Worm (Caenorhabditis elegans) whole organism, L4 larva: Measurements from ENCODE around the gene C50B8.5.

Experiments used
- D1046.2 ChIP-seq: fragments of 200-800 bp; sonication (Bioruptor generic); IDR thresholded peaks from 2 replicates; pipeline ENCODE4 v1.3.6; 2022; ENCODE audit warnings: missing genetic modification characterization, missing compliant biosample characterization
- F10B5.3 ChIP-seq: sonication (generic microtip); optimal IDR thresholded peaks from 2 replicates; lab custom pipeline; 2016; ENCODE audit warnings: mild to moderate bottlenecking, missing genetic modification characterization, missing compliant biosample characterization
- F26F4.8 ChIP-seq: fragments of 200-800 bp; sonication (Bioruptor generic); conservative IDR thresholded peaks from 2 replicates; pipeline ENCODE4 v1.3.6; 2022; ENCODE audit warnings: missing genetic modification characterization, missing compliant biosample characterization
- F37D6.2 ChIP-seq: sonication (generic microtip); optimal IDR thresholded peaks from 2 replicates; lab custom pipeline; 2016; ENCODE audit warnings: mild to moderate bottlenecking, missing genetic modification characterization, missing compliant biosample characterization
- R02D3.7 ChIP-seq: fragments of 150-350 bp; sonication (generic microtip); optimal IDR thresholded peaks from 3 replicates; lab custom pipeline; 2014; ENCODE audit warnings: missing biosample characterization, missing genetic modification characterization
- T20F7.1 ChIP-seq: fragments of 200-800 bp; sonication (Bioruptor generic); optimal IDR thresholded peaks from 2 replicates; lab custom pipeline; 2018; ENCODE audit warnings: mild to moderate bottlenecking, missing genetic modification characterization, missing compliant biosample characterization
- T26A8.4 ChIP-seq: fragments of 200-800 bp; sonication (Bioruptor generic); IDR thresholded peaks from 2 replicates; pipeline ENCODE4 v1.3.6; 2022; ENCODE audit warnings: missing genetic modification characterization, missing compliant biosample characterization
- aha-1 ChIP-seq: fragments of 150-350 bp; peaks from one replicate; lab custom pipeline; 2014; ENCODE audit warnings: missing biosample characterization, missing genetic modification characterization
- attf-4 ChIP-seq: sonication (generic microtip); optimal IDR thresholded peaks from 3 replicates; lab custom pipeline; 2017; ENCODE audit warnings: missing biosample characterization, missing genetic modification characterization
- ceh-82 ChIP-seq: sonication (generic microtip); optimal IDR thresholded peaks from 2 replicates; lab custom pipeline; 2017; ENCODE audit warnings: missing biosample characterization, missing genetic modification characterization
- ces-1 ChIP-seq: fragments of 150-350 bp; sonication (generic microtip); optimal IDR thresholded peaks from 4 replicates; lab custom pipeline; 2014; ENCODE audit warnings: missing biosample characterization, missing genetic modification reagents, missing genetic modification characterization
- ctbp-1 ChIP-seq: fragments of 200-800 bp; sonication (Bioruptor generic); IDR thresholded peaks from 2 replicates; pipeline ENCODE4 v1.3.6; 2022; ENCODE audit warnings: missing genetic modification reagents, missing genetic modification characterization, missing compliant biosample characterization
- daf-16 ChIP-seq, 3 experiments: sonication (generic microtip); optimal IDR thresholded peaks; 2 replicates each; lab custom pipeline; 2016 to 2017; ENCODE audit warnings: missing genetic modification characterization in 3 of 3, missing genetic modification reagents in 3 of 3, mild to moderate bottlenecking in 2 of 3, missing compliant biosample characterization in 2 of 3, missing biosample characterization in 1 of 3, moderate library complexity in 1 of 3
- daf-19 ChIP-seq: fragments of 200-800 bp; sonication (Bioruptor generic); conservative IDR thresholded peaks from 2 replicates; pipeline ENCODE4 v1.3.6; 2022; ENCODE audit warnings: missing genetic modification characterization, missing compliant biosample characterization
- dmd-6 ChIP-seq: fragments of 200-800 bp; sonication (Bioruptor generic); IDR thresholded peaks from 2 replicates; pipeline ENCODE4 v1.3.6; 2022; ENCODE audit warnings: missing genetic modification reagents, missing genetic modification characterization, missing compliant biosample characterization
- dmd-8 ChIP-seq: fragments of 200-800 bp; sonication (Bioruptor generic); IDR thresholded peaks from 2 replicates; pipeline ENCODE4 v1.3.6; 2022; ENCODE audit warnings: missing genetic modification characterization, missing compliant biosample characterization
- dmd-9 ChIP-seq: fragments of 200-800 bp; sonication (Bioruptor generic); IDR thresholded peaks from 2 replicates; pipeline ENCODE4 v1.3.6; 2022; ENCODE audit warnings: missing genetic modification reagents, missing genetic modification characterization, missing compliant biosample characterization
- dpl-1 ChIP-seq: fragments of 150-350 bp; optimal IDR thresholded peaks from 2 replicates; lab custom pipeline; 2014; ENCODE audit warnings: missing biosample characterization, missing genetic modification reagents, missing genetic modification characterization
- duxl-1 ChIP-seq: sonication (generic microtip); optimal IDR thresholded peaks from 2 replicates; lab custom pipeline; 2016; ENCODE audit warnings: mild to moderate bottlenecking, missing genetic modification characterization, moderate library complexity, missing compliant biosample characterization; ENCODE audit not compliant: poor library complexity
- dve-1 ChIP-seq: sonication (generic microtip); optimal IDR thresholded peaks from 2 replicates; lab custom pipeline; 2017; ENCODE audit warnings: antibody characterized with exemption, mild to moderate bottlenecking, missing genetic modification characterization, missing compliant biosample characterization; ENCODE audit not compliant: insufficient read depth
- egl-27 ChIP-seq: sonication (generic microtip); optimal IDR thresholded peaks from 3 replicates; lab custom pipeline; 2017; ENCODE audit warnings: missing biosample characterization, missing genetic modification reagents, missing genetic modification characterization
- egl-43 ChIP-seq: fragments of 200-800 bp; sonication (Bioruptor generic); IDR thresholded peaks from 2 replicates; pipeline ENCODE4 v1.3.6; 2022; ENCODE audit warnings: missing genetic modification reagents, missing genetic modification characterization, missing compliant biosample characterization
- fkh-10 ChIP-seq: fragments of 150-350 bp; optimal IDR thresholded peaks from 2 replicates; lab custom pipeline; 2014; ENCODE audit warnings: missing biosample characterization, missing genetic modification reagents, missing genetic modification characterization
- hlh-11 ChIP-seq: fragments of 200-800 bp; sonication (Bioruptor generic); optimal IDR thresholded peaks from 2 replicates; lab custom pipeline; 2018; ENCODE audit warnings: mild to moderate bottlenecking, missing genetic modification characterization, missing compliant biosample characterization
- hlh-30 ChIP-seq: sonication (generic microtip); optimal IDR thresholded peaks from 2 replicates; lab custom pipeline; 2017; ENCODE audit warnings: antibody characterized with exemption, mild to moderate bottlenecking, missing genetic modification characterization, missing compliant biosample characterization; ENCODE audit not compliant: insufficient read depth
- jun-1 ChIP-seq: fragments of 150-350 bp; optimal IDR thresholded peaks from 2 replicates; lab custom pipeline; 2014; ENCODE audit warnings: missing biosample characterization, missing genetic modification reagents, missing genetic modification characterization
- lin-1 ChIP-seq: fragments of 200-800 bp; sonication (Bioruptor generic); IDR thresholded peaks from 2 replicates; pipeline ENCODE4 v1.3.6; 2022; ENCODE audit warnings: missing genetic modification reagents, missing genetic modification characterization, missing compliant biosample characterization
- lin-29 ChIP-seq: fragments of 200-800 bp; sonication (Bioruptor generic); IDR thresholded peaks from 2 replicates; pipeline ENCODE4 v1.3.6; 2022; ENCODE audit warnings: missing genetic modification reagents, missing genetic modification characterization, missing compliant biosample characterization
- lir-3 ChIP-seq: sonication (generic microtip); optimal IDR thresholded peaks from 2 replicates; lab custom pipeline; 2016; ENCODE audit warnings: mild to moderate bottlenecking, missing genetic modification characterization, missing compliant biosample characterization
- madf-5 ChIP-seq, 2 experiments: fragments of 200-800 bp; sonication (Bioruptor generic); IDR thresholded peaks; 2 replicates each; pipeline ENCODE4 v1.3.6; 2022; ENCODE audit warnings: missing compliant biosample characterization in 2 of 2, missing genetic modification characterization in 2 of 2
- mes-2 ChIP-seq: sonication (generic microtip); optimal IDR thresholded peaks from 2 replicates; lab custom pipeline; 2016; ENCODE audit warnings: missing genotype, mild to moderate bottlenecking, missing genetic modification characterization, missing compliant biosample characterization; ENCODE audit not compliant: poor library complexity, severe bottlenecking
- mxl-3 ChIP-seq: fragments of 200-800 bp; sonication (Bioruptor generic); optimal IDR thresholded peaks from 2 replicates; lab custom pipeline; 2018; ENCODE audit warnings: mild to moderate bottlenecking, missing genetic modification characterization, missing compliant biosample characterization
- nhr-10 ChIP-seq: fragments of 150-350 bp; optimal IDR thresholded peaks from 2 replicates; lab custom pipeline; 2014; ENCODE audit warnings: missing biosample characterization, missing genetic modification characterization
- nhr-11 ChIP-seq: fragments of 150-350 bp; optimal IDR thresholded peaks from 2 replicates; lab custom pipeline; 2014; ENCODE audit warnings: missing biosample characterization, missing genetic modification characterization
- nhr-111 ChIP-seq: fragments of 200-800 bp; sonication (Bioruptor generic); optimal IDR thresholded peaks from 2 replicates; lab custom pipeline; 2018; ENCODE audit warnings: mild to moderate bottlenecking, missing genetic modification characterization, missing compliant biosample characterization
- nhr-25 ChIP-seq: sonication (generic microtip); optimal IDR thresholded peaks from 2 replicates; lab custom pipeline; 2017; ENCODE audit warnings: missing genetic modification characterization, mild to moderate bottlenecking, missing compliant biosample characterization, antibody characterized with exemption, moderate library complexity, borderline replicate concordance; ENCODE audit not compliant: insufficient read depth
- nhr-28 ChIP-seq: fragments of 150-350 bp; optimal IDR thresholded peaks from 2 replicates; lab custom pipeline; 2014; ENCODE audit warnings: missing biosample characterization, missing genetic modification characterization
- nhr-42 ChIP-seq: fragments of 200-800 bp; sonication (Bioruptor generic); IDR thresholded peaks from 2 replicates; pipeline ENCODE4 v1.3.6; 2022; ENCODE audit warnings: missing genetic modification characterization, missing compliant biosample characterization
- nhr-48 ChIP-seq: sonication (generic microtip); optimal IDR thresholded peaks from 2 replicates; lab custom pipeline; 2016; ENCODE audit warnings: mild to moderate bottlenecking, missing genetic modification characterization, missing compliant biosample characterization
- nhr-6 ChIP-seq: fragments of 150-350 bp; optimal IDR thresholded peaks from 2 replicates; lab custom pipeline; 2014; ENCODE audit warnings: missing biosample characterization, missing genetic modification characterization
- nhr-77 ChIP-seq: fragments of 150-350 bp; optimal IDR thresholded peaks from 2 replicates; lab custom pipeline; 2014; ENCODE audit warnings: missing biosample characterization, missing genetic modification characterization
- pqm-1 ChIP-seq: sonication (generic microtip); optimal IDR thresholded peaks from 2 replicates; lab custom pipeline; 2017; ENCODE audit warnings: missing biosample characterization, missing genetic modification characterization
- snpc-1.2 ChIP-seq: fragments of 200-800 bp; sonication (Bioruptor generic); IDR thresholded peaks from 2 replicates; pipeline ENCODE4 v1.3.6; 2022; ENCODE audit warnings: missing genetic modification reagents, missing genetic modification characterization, missing compliant biosample characterization
- unc-130 ChIP-seq: sonication (generic microtip); optimal IDR thresholded peaks from 2 replicates; lab custom pipeline; 2016; ENCODE audit warnings: missing genetic modification reagents, missing genetic modification characterization, missing compliant biosample characterization
- unc-39 ChIP-seq: sonication (generic microtip); optimal IDR thresholded peaks from 2 replicates; lab custom pipeline; 2017; ENCODE audit warnings: missing biosample characterization, missing genetic modification characterization
- unc-62 ChIP-seq, 3 experiments: fragments of 150-350 bp in 1 of 3; sonication (generic microtip); optimal IDR thresholded peaks in 2 of 3; peaks in 1 of 3; 1 replicate in 1 of 3; 2 replicates in 2 of 3; lab custom pipeline; 2014 to 2017; ENCODE audit warnings: missing biosample characterization in 3 of 3, missing genetic modification characterization in 3 of 3, missing genetic modification reagents in 3 of 3, missing genotype in 1 of 3
- zip-2 ChIP-seq: fragments of 150-350 bp; optimal IDR thresholded peaks from 2 replicates; lab custom pipeline; 2014; ENCODE audit warnings: missing biosample characterization, missing genetic modification characterization

C50B8.5 gene

DNA sequence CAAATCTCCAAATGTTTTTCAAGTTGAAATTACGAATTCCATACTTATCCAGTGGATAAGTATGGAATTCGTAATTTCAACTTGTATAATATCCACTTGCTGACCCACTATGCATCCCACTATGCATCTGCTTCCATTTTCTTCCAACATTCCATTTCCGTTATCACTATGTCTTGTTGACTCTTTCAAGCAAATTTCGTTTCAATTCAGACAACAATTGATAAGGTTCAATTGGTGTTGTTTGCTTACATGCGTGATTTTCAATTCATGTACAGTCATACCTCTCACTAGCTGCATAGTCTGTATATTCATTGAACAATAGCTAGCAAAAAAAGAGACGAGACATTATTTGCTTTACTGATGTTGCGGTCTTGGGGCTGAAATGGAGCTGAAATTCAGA is 3.9 kb upstream of the C50B8.5 start (continued):
- TF ChIP-seq egl-27 (tag; lab: Kevin White, UChicago) (no peak), R02D3.7 (tag; lab: Kevin White, UChicago) (no peak), daf-16 (GFP tag; optimal IDR thresholded peaks at IDR 0.05; lab: Kevin White, UChicago) (no peak), daf-16 (tag; optimal IDR thresholded peaks at IDR 0.05; lab: Kevin White, UChicago) (peak; percentile 93), daf-19 (GFP tag; lab: Robert Waterston, UW) (no peak), nhr-48 (tag; lab: Kevin White, UChicago) (no peak), D1046.2 (no peak), dmd-6 (0 out of 2 replicates have a peak, but pooled peaks have one; percentile 24), dpl-1 (GFP tag; lab: Kevin White, UChicago) (no peak), nhr-10 (tag; lab: Kevin White, UChicago) (no peak), lin-1 (GFP tag; lab: Robert Waterston, UW) (no peak), F26F4.8 (no peak), ces-1 (GFP tag; lab: Kevin White, UChicago) (no peak), fkh-10 (GFP tag; lab: Kevin White, UChicago) (no peak), nhr-11 (tag; lab: Kevin White, UChicago) (no peak), F37D6.2 (tag; lab: Kevin White, UChicago) (no peak), nhr-28 (peak; percentile 52), egl-43 (GFP tag; lab: Robert Waterston, UW) (no peak), dmd-8 (GFP tag; lab: Robert Waterston, UW) (no peak), nhr-25 (no peak), lir-3 (no peak), ctbp-1 (GFP tag; lab: Robert Waterston, UW) (no peak), mes-2 (tag; lab: Kevin White, UChicago) (no peak), dve-1 (tag; lab: Kevin White, UChicago) (peak; percentile 40), dmd-9 (no peak), nhr-42 (no peak), nhr-6 (peak; percentile 36), nhr-111 (GFP tag; lab: Kevin White, UChicago) (no peak), hlh-30 (tag; lab: Kevin White, UChicago) (peak; percentile 31), duxl-1 (no peak), nhr-77 (no peak), T26A8.4 (no peak), jun-1 (tag; lab: Kevin White, UChicago) (no peak), unc-130 (no peak), zip-2 (tag; lab: Kevin White, UChicago) (no peak), T20F7.1 (no peak), unc-39 (tag; lab: Kevin White, UChicago) (no peak)
- TF ChIP-seq, all 104 proteins: peak for 9

DNA sequence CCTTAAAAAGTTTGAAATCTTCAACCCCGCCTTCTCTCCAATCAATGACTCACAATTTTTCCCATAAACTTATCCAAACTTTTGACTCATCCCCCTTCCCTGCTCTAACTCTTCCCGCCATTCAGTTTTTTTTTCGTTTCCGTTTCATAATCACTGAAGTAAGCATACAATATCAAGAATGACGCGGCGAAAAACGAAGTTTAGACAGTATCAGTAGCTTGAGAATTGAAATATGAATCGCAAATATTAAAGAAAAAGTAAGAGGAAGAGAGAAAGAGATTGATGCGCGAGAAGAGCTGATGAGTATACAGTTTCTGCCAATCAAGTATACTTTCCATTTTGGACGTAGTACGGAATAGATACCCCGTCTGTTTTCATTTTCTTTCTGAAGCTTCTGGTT is 3.3 kb upstream of the C50B8.5 start:
- peak; percentile 18 for TF ChIP-seq nhr-28
- no peak for TF ChIP-seq daf-16 (GFP tag; optimal IDR thresholded peaks at IDR 0.05; lab: Kevin White, UChicago)
- TF ChIP-seq daf-16 (tag; optimal IDR thresholded peaks at IDR 0.05; lab: Kevin White, UChicago): peak; percentile 7
- TF ChIP-seq F10B5.3 (tag; lab: Kevin White, UChicago): no peak
- TF ChIP-seq pqm-1 (tag; lab: Kevin White, UChicago): peak; percentile 58
- TF ChIP-seq dmd-6: peak; percentile 64; the same call in 1 of the 2 replicates
- TF ChIP-seq, all 104 proteins: peak for 4

DNA sequence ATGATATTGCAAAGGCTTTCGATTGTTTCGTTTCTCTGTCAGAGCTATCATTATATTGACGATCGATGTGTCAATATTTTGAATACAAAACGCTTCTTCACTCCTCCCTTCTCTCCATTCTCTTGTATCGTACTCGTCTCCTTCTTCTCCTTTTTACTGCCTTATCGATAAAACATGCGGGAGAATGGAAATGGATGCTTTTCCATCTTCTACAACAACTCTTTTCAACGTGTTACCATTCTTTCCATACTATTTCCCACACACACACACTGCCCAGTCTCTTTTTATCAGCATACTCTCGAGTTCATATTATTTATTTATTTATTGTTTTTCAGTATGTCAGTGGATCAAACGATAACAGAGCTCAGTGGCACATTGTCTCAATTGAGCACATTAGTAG is 2.1 kb upstream of the C50B8.5 start, which contains the start of gene C50B8.6:
C50B8.6 (plus strand) TSS at position 336 of the 400 bp plus-strand sequence.
- TF ChIP-seq aha-1 (tag; lab: Kevin White, UChicago): no peak
- no peak for TF ChIP-seq unc-130
- TF ChIP-seq F26F4.8: no peak
- TF ChIP-seq mxl-3 (GFP tag; lab: Kevin White, UChicago): peak; percentile 26
- no peak for TF ChIP-seq R02D3.7 (tag; lab: Kevin White, UChicago)
- TF ChIP-seq lin-29 (GFP tag; lab: Robert Waterston, UW): no peak
- peak in 1 of 2 experiments; percentile 64 for TF ChIP-seq unc-62 (GFP tag; optimal IDR thresholded peaks at IDR 0.05 in 1 of 2; lab: Kevin White, UChicago)
- no peak for TF ChIP-seq unc-62 (tag; optimal IDR thresholded peaks at IDR 0.05; lab: Kevin White, UChicago)
- peak; percentile 36 for TF ChIP-seq hlh-11 (tag; lab: Kevin White, UChicago)
- TF ChIP-seq attf-4 (tag; lab: Kevin White, UChicago): no peak
- peak; percentile 41; the same call in 1 of the 2 replicates for TF ChIP-seq dmd-6
- TF ChIP-seq ceh-82 (tag; lab: Kevin White, UChicago): no peak
- TF ChIP-seq unc-39 (tag; lab: Kevin White, UChicago): no peak
- TF ChIP-seq F10B5.3 (tag; lab: Kevin White, UChicago): no peak
- no peak for TF ChIP-seq snpc-1.2
- TF ChIP-seq madf-5 (GFP tag; IDR thresholded peaks at IDR 0.05; lab: Robert Waterston, UW): no peak
- TF ChIP-seq daf-16 (GFP tag; optimal IDR thresholded peaks at IDR 0.05; lab: Kevin White, UChicago): no peak
- TF ChIP-seq daf-16 (tag; optimal IDR thresholded peaks at IDR 0.05; lab: Kevin White, UChicago): peak; percentile 77
- peak; percentile 50 for TF ChIP-seq nhr-28
- peak; percentile 91 for TF ChIP-seq pqm-1 (tag; lab: Kevin White, UChicago)
- peak; percentile 34 for TF ChIP-seq dve-1 (tag; lab: Kevin White, UChicago)
